Worm (Caenorhabditis elegans) whole organism, L4 larva: ENCODE measurements around the gene C55B6.4.

ENCODE experiments used
- F49E8.2 ChIP-seq: sonication (generic microtip); optimal IDR thresholded peaks from 2 replicates; lab custom pipeline; 2016; ENCODE audit warnings: missing compliant biosample characterization, mild to moderate bottlenecking, missing genetic modification characterization, borderline replicate concordance
- Y48G9A.11 ChIP-seq: fragments of 200-800 bp; sonication (Bioruptor generic); IDR thresholded peaks from 2 replicates; pipeline ENCODE4 v1.3.6; 2022; ENCODE audit warnings: missing genetic modification reagents, missing genetic modification characterization, missing compliant biosample characterization
- ZK337.2 ChIP-seq: fragments of 200-800 bp; sonication (Bioruptor generic); IDR thresholded peaks from 2 replicates; pipeline ENCODE4 v1.3.6; 2022; ENCODE audit warnings: missing genetic modification reagents, missing genetic modification characterization, missing compliant biosample characterization
- aly-2 ChIP-seq: sonication (generic microtip); optimal IDR thresholded peaks from 2 replicates; lab custom pipeline; 2018; ENCODE audit warnings: missing biosample characterization, missing genetic modification characterization
- attf-4 ChIP-seq: sonication (generic microtip); optimal IDR thresholded peaks from 3 replicates; lab custom pipeline; 2017; ENCODE audit warnings: missing biosample characterization, missing genetic modification characterization
- ceh-20 ChIP-seq: fragments of 200-800 bp; sonication (Bioruptor generic); IDR thresholded peaks from 2 replicates; pipeline ENCODE4 v1.3.6; 2022; ENCODE audit warnings: missing genetic modification reagents, missing genetic modification characterization, missing compliant biosample characterization
- ceh-44 ChIP-seq: fragments of 200-800 bp; sonication (Bioruptor generic); IDR thresholded peaks from 2 replicates; pipeline ENCODE4 v1.3.6; 2022; ENCODE audit warnings: missing genetic modification reagents, missing genetic modification characterization, missing compliant biosample characterization
- ceh-82 ChIP-seq: sonication (generic microtip); optimal IDR thresholded peaks from 2 replicates; lab custom pipeline; 2017; ENCODE audit warnings: missing biosample characterization, missing genetic modification characterization
- daf-16 ChIP-seq, 3 experiments: sonication (generic microtip); optimal IDR thresholded peaks; 2 replicates each; lab custom pipeline; 2016 to 2017; ENCODE audit warnings: missing genetic modification characterization in 3 of 3, missing genetic modification reagents in 3 of 3, mild to moderate bottlenecking in 2 of 3, missing compliant biosample characterization in 2 of 3, missing biosample characterization in 1 of 3, moderate library complexity in 1 of 3
- dmd-6 ChIP-seq: fragments of 200-800 bp; sonication (Bioruptor generic); IDR thresholded peaks from 2 replicates; pipeline ENCODE4 v1.3.6; 2022; ENCODE audit warnings: missing genetic modification reagents, missing genetic modification characterization, missing compliant biosample characterization
- egl-27 ChIP-seq: sonication (generic microtip); optimal IDR thresholded peaks from 3 replicates; lab custom pipeline; 2017; ENCODE audit warnings: missing biosample characterization, missing genetic modification reagents, missing genetic modification characterization
- egl-43 ChIP-seq: fragments of 200-800 bp; sonication (Bioruptor generic); IDR thresholded peaks from 2 replicates; pipeline ENCODE4 v1.3.6; 2022; ENCODE audit warnings: missing genetic modification reagents, missing genetic modification characterization, missing compliant biosample characterization
- fkh-10 ChIP-seq: fragments of 150-350 bp; optimal IDR thresholded peaks from 2 replicates; lab custom pipeline; 2014; ENCODE audit warnings: missing biosample characterization, missing genetic modification reagents, missing genetic modification characterization
- hlh-11 ChIP-seq: fragments of 200-800 bp; sonication (Bioruptor generic); optimal IDR thresholded peaks from 2 replicates; lab custom pipeline; 2018; ENCODE audit warnings: mild to moderate bottlenecking, missing genetic modification characterization, missing compliant biosample characterization
- hlh-30 ChIP-seq: sonication (generic microtip); optimal IDR thresholded peaks from 2 replicates; lab custom pipeline; 2017; ENCODE audit warnings: antibody characterized with exemption, mild to moderate bottlenecking, missing genetic modification characterization, missing compliant biosample characterization; ENCODE audit not compliant: insufficient read depth
- jun-1 ChIP-seq: fragments of 150-350 bp; optimal IDR thresholded peaks from 2 replicates; lab custom pipeline; 2014; ENCODE audit warnings: missing biosample characterization, missing genetic modification reagents, missing genetic modification characterization
- lim-7 ChIP-seq: fragments of 200-800 bp; sonication (Bioruptor generic); IDR thresholded peaks from 2 replicates; pipeline ENCODE4 v1.3.6; 2022; ENCODE audit warnings: missing genetic modification characterization, missing compliant biosample characterization
- lin-39 ChIP-seq: fragments of 150-350 bp; optimal IDR thresholded peaks from 2 replicates; lab custom pipeline; 2014; ENCODE audit warnings: missing biosample characterization, missing genetic modification reagents, missing genetic modification characterization
- lir-3 ChIP-seq: sonication (generic microtip); optimal IDR thresholded peaks from 2 replicates; lab custom pipeline; 2016; ENCODE audit warnings: mild to moderate bottlenecking, missing genetic modification characterization, missing compliant biosample characterization
- mes-2 ChIP-seq: sonication (generic microtip); optimal IDR thresholded peaks from 2 replicates; lab custom pipeline; 2016; ENCODE audit warnings: missing genotype, mild to moderate bottlenecking, missing genetic modification characterization, missing compliant biosample characterization; ENCODE audit not compliant: poor library complexity, severe bottlenecking
- nhr-102 ChIP-seq: sonication (generic microtip); optimal IDR thresholded peaks from 2 replicates; lab custom pipeline; 2016; ENCODE audit warnings: mild to moderate bottlenecking, missing genetic modification characterization, moderate library complexity, missing compliant biosample characterization
- nhr-111 ChIP-seq: fragments of 200-800 bp; sonication (Bioruptor generic); optimal IDR thresholded peaks from 2 replicates; lab custom pipeline; 2018; ENCODE audit warnings: mild to moderate bottlenecking, missing genetic modification characterization, missing compliant biosample characterization
- nhr-28 ChIP-seq: fragments of 150-350 bp; optimal IDR thresholded peaks from 2 replicates; lab custom pipeline; 2014; ENCODE audit warnings: missing biosample characterization, missing genetic modification characterization
- nhr-41 ChIP-seq: fragments of 200-800 bp; sonication (Bioruptor generic); IDR thresholded peaks from 2 replicates; pipeline ENCODE4 v1.3.6; 2022; ENCODE audit warnings: missing genetic modification reagents, missing genetic modification characterization, missing compliant biosample characterization
- nhr-48 ChIP-seq: sonication (generic microtip); optimal IDR thresholded peaks from 2 replicates; lab custom pipeline; 2016; ENCODE audit warnings: mild to moderate bottlenecking, missing genetic modification characterization, missing compliant biosample characterization
- nhr-77 ChIP-seq: fragments of 150-350 bp; optimal IDR thresholded peaks from 2 replicates; lab custom pipeline; 2014; ENCODE audit warnings: missing biosample characterization, missing genetic modification characterization
- php-3 ChIP-seq: fragments of 200-800 bp; sonication (Bioruptor generic); IDR thresholded peaks from 2 replicates; pipeline ENCODE4 v1.3.6; 2022; ENCODE audit warnings: missing genetic modification reagents, missing genetic modification characterization, missing compliant biosample characterization
- pqm-1 ChIP-seq: sonication (generic microtip); optimal IDR thresholded peaks from 2 replicates; lab custom pipeline; 2017; ENCODE audit warnings: missing biosample characterization, missing genetic modification characterization
- snpc-4 ChIP-seq: fragments of 150-350 bp; optimal IDR thresholded peaks from 2 replicates; lab custom pipeline; 2014; ENCODE audit warnings: missing biosample characterization, missing genetic modification characterization
- unc-62 ChIP-seq, 3 experiments: fragments of 150-350 bp in 1 of 3; sonication (generic microtip); optimal IDR thresholded peaks in 2 of 3; peaks in 1 of 3; 1 replicate in 1 of 3; 2 replicates in 2 of 3; lab custom pipeline; 2014 to 2017; ENCODE audit warnings: missing biosample characterization in 3 of 3, missing genetic modification characterization in 3 of 3, missing genetic modification reagents in 3 of 3, missing genotype in 1 of 3
- zag-1 ChIP-seq: fragments of 150-350 bp; optimal IDR thresholded peaks from 2 replicates; lab custom pipeline; 2014; ENCODE audit warnings: missing biosample characterization, missing genetic modification characterization
- zfp-3 ChIP-seq: fragments of 200-800 bp; sonication (Bioruptor generic); conservative IDR thresholded peaks from 2 replicates; pipeline ENCODE4 v1.3.6; 2022; ENCODE audit warnings: missing genetic modification reagents, missing genetic modification characterization, missing compliant biosample characterization
- zip-11 ChIP-seq: fragments of 200-800 bp; sonication (Bioruptor generic); IDR thresholded peaks from 2 replicates; pipeline ENCODE4 v1.3.6; 2022; ENCODE audit warnings: missing genetic modification characterization, missing compliant biosample characterization

C55B6.4 gene

ce11 chrX:7176817-7177216, 10.7 kb downstream of the C55B6.4 start (continued):
- no peak for TF ChIP-seq F49E8.2

ce11 chrX:7175389-7175788, 12.1 kb downstream of the C55B6.4 start:
- TF ChIP-seq nhr-111 (no peak), zag-1 (tag; lab: Kevin White, UChicago) (no peak), jun-1 (tag; lab: Kevin White, UChicago) (no peak), Y48G9A.11 (GFP tag; lab: Robert Waterston, UW) (no peak), zip-11 (no peak), lin-39 (no peak), unc-62 (GFP tag; optimal IDR thresholded peaks at IDR 0.05 in 1 of 2; lab: Kevin White, UChicago) (peak in 1 of 2 experiments; percentile 47), unc-62 (tag; optimal IDR thresholded peaks at IDR 0.05; lab: Kevin White, UChicago) (no peak), dmd-6 (no peak)

- TF ChIP-seq pqm-1 (tag; lab: Kevin White, UChicago) (peak; percentile 48), ceh-44 (GFP tag; lab: Robert Waterston, UW) (no peak), unc-62 (GFP tag; optimal IDR thresholded peaks at IDR 0.05 in 1 of 2; lab: Kevin White, UChicago) (peak in 1 of 2 experiments; percentile 15), unc-62 (tag; optimal IDR thresholded peaks at IDR 0.05; lab: Kevin White, UChicago) (no peak), ceh-20 (GFP tag; lab: Robert Waterston, UW) (0 out of 2 replicates have a peak, but pooled peaks have one; percentile 20), attf-4 (no peak), hlh-11 (peak; percentile 47), nhr-77 (tag; lab: Kevin White, UChicago) (peak; percentile 24), nhr-102 (tag; lab: Kevin White, UChicago) (no peak), mes-2 (no peak), nhr-28 (tag; lab: Kevin White, UChicago) (peak; percentile 51), dmd-6 (peak; percentile 39; the same call in 1 of the 2 replicates), daf-16 (GFP tag; optimal IDR thresholded peaks at IDR 0.05; lab: Kevin White, UChicago) (no peak), daf-16 (tag; optimal IDR thresholded peaks at IDR 0.05; lab: Kevin White, UChicago) (peak; percentile 60), php-3 (peak; percentile 77), ZK337.2 (GFP tag; lab: Robert Waterston, UW) (no peak)
Observed at ce11 chrX:7170575-7171297, 16.8 kb downstream of the C55B6.4 start, which contains the start of gene bar-1. TSS of gene bar-1 (minus strand) at chrX:7170625.

ce11 chrX:7162764-7163163, 24.7 kb downstream of the C55B6.4 start:
- TF ChIP-seq nhr-48 (tag; lab: Kevin White, UChicago) (no peak), snpc-4 (tag; lab: Kevin White, UChicago) (no peak), nhr-77 (tag; lab: Kevin White, UChicago) (no peak), aly-2 (tag; lab: Kevin White, UChicago) (no peak), zip-11 (no peak), ceh-82 (no peak), egl-43 (no peak), lim-7 (GFP tag; lab: Robert Waterston, UW) (no peak), egl-27 (tag; lab: Kevin White, UChicago) (no peak), nhr-28 (tag; lab: Kevin White, UChicago) (no peak), nhr-41 (no peak), lir-3 (no peak), zfp-3 (GFP tag; lab: Robert Waterston, UW) (no peak), hlh-30 (tag; lab: Kevin White, UChicago) (no peak), fkh-10 (GFP tag; lab: Kevin White, UChicago) (no peak)
